Fruit fly (Drosophila melanogaster): ENCODE measurements around the gene CG14664.

CG14664 gene

DNA sequence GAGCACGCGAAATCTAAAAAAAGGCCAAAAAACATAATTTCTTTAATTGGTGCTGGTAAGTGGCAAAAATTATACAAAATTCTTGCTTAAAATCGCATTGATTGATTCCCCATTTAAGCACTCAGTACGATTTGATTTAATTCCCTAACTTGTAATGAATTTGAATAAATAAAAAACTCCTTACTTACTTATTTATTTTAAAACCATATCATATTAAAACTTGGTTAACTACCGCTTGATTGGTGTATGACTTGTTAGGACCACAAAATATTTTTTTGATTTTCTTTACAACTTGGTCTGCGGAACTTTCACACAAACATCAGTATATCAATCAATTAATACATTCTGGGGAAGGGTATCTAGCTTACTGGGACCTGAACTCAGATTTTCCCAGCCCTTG, 28.9 kb downstream of the CG14664 start, which contains the start of gene CG1113:
Gene CG1113 (plus strand): TSS at position 301 of the 400 bp plus-strand sequence.
- TF ChIP-seq Hr78 (GFP tag; optimal IDR thresholded peaks at IDR 0.05), result no peak
- TF ChIP-seq sv (GFP tag; optimal IDR thresholded peaks at IDR 0.05), result no peak
- TF ChIP-seq ey (GFP tag; optimal IDR thresholded peaks at IDR 0.05), result no peak
- TF ChIP-seq Abd-B (GFP tag; optimal IDR thresholded peaks at IDR 0.05), result no peak
- no peak for TF ChIP-seq Hnf4 (GFP tag; optimal IDR thresholded peaks at IDR 0.05)
- TF ChIP-seq dmrt93B (GFP tag; optimal IDR thresholded peaks at IDR 0.05), result no peak
- no peak for TF ChIP-seq GATAd (GFP tag; optimal IDR thresholded peaks at IDR 0.05)
- no peak for TF ChIP-seq rgr (GFP tag; optimal IDR thresholded peaks at IDR 0.05)
- no peak for TF ChIP-seq h (GFP tag; optimal IDR thresholded peaks at IDR 0.05)
- no peak for TF ChIP-seq HLH106 (tag; optimal IDR thresholded peaks at IDR 0.05)
- TF ChIP-seq psq (GFP tag; optimal IDR thresholded peaks at IDR 0.05), result no peak
- TF ChIP-seq jim (GFP tag; optimal IDR thresholded peaks at IDR 0.05), result no peak
- no peak for TF ChIP-seq Dif (GFP tag; optimal IDR thresholded peaks at IDR 0.05; ENCODE audit: partially characterized antibody)
- TF ChIP-seq Jra (GFP tag; optimal IDR thresholded peaks at IDR 0.05), result no peak
- TF ChIP-seq CG32264 (GFP tag; optimal IDR thresholded peaks at IDR 0.05), result no peak
- TF ChIP-seq usp (GFP tag; optimal IDR thresholded peaks at IDR 0.05), result no peak

DNA sequence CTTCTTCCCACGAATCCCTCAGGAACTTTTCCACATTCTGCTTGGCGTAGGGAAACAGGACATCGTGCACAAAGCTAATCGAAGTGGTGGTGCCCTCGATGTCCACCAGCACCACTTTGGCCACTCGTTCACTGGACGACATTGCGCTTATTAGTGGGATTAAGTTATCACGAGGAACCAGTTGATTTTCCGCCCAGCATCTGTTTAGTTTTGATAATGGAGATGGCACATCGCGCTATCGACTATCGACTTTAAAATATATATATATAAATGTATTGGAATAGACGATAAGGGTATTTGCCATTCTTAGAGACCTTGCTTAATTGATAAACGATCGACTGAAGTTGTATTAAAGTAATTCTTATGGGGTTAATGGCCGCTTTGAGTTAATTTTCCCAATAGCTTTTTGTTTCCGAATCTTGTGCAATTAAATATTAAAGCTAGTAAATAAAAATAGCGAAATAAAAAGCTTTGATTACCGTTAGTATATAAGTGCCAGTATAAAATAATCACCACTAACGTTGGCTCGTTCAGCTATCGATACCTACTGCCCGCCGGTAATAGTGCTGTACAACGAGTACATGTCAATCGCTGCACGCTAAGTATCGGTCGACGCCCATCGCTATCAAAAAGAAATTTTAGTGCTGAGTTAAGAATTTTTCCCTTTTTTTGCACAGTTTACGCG, 32.7 kb downstream of the CG14664 start, which contains the start of the genes Enoph and Hph:
Gene Enoph (minus strand): TSS at position 220 of the 685 bp plus-strand sequence.
Gene Hph (plus strand): TSS at position 576 of the 685 bp plus-strand sequence.
- TF ChIP-seq sv (GFP tag; optimal IDR thresholded peaks at IDR 0.05) (peak; percentile 46), Dfd (GFP tag; optimal IDR thresholded peaks at IDR 0.05) (no peak), brk (GFP tag; optimal IDR thresholded peaks at IDR 0.05) (no peak), CrebA (GFP tag; optimal IDR thresholded peaks at IDR 0.05; ENCODE audit: borderline replicate concordance) (no peak), br (GFP tag; optimal IDR thresholded peaks at IDR 0.05) (peak; percentile 72), Hr78 (GFP tag; optimal IDR thresholded peaks at IDR 0.05) (no peak), woc (GFP tag; optimal IDR thresholded peaks at IDR 0.05) (peak; percentile 73), jim (GFP tag; optimal IDR thresholded peaks at IDR 0.05) (no peak), Sp1 (GFP tag; optimal IDR thresholded peaks at IDR 0.05) (peak; percentile 71), Jra (GFP tag; optimal IDR thresholded peaks at IDR 0.05) (peak; percentile 89), fru (GFP tag; optimal IDR thresholded peaks at IDR 0.05) (peak; percentile 73), HLH106 (tag; optimal IDR thresholded peaks at IDR 0.05) (peak; percentile 80), sage (GFP tag; optimal IDR thresholded peaks at IDR 0.05) (peak; percentile 33), rgr (GFP tag; optimal IDR thresholded peaks at IDR 0.05) (peak; percentile 72), dl (GFP tag; optimal IDR thresholded peaks at IDR 0.05; ENCODE audit: insufficient read depth in 1 of 2, partially characterized antibody in 2 of 2) (no peak), N (GFP tag; optimal IDR thresholded peaks at IDR 0.05) (peak; percentile 34), ey (GFP tag; optimal IDR thresholded peaks at IDR 0.05) (peak; percentile 56), dmrt93B (GFP tag; optimal IDR thresholded peaks at IDR 0.05) (peak; percentile 60), CG9705 (GFP tag; optimal IDR thresholded peaks at IDR 0.05) (peak; percentile 31), psq (GFP tag; optimal IDR thresholded peaks at IDR 0.05) (peak; percentile 68), dsf (GFP tag; optimal IDR thresholded peaks at IDR 0.05; ENCODE audit: borderline replicate concordance) (peak; percentile 68), CG32264 (GFP tag; optimal IDR thresholded peaks at IDR 0.05) (peak; percentile 33), foxo (GFP tag; optimal IDR thresholded peaks at IDR 0.05) (peak in 1 of 2 experiments; percentile 76), Mio (GFP tag; optimal IDR thresholded peaks at IDR 0.05) (no peak), GATAd (GFP tag; optimal IDR thresholded peaks at IDR 0.05) (peak; percentile 26), Rel (GFP tag; optimal IDR thresholded peaks at IDR 0.05) (peak; percentile 20), Rel (tag; optimal IDR thresholded peaks at IDR 0.05) (peak; percentile 17), tai (GFP tag; optimal IDR thresholded peaks at IDR 0.05) (peak; percentile 88), Dif (GFP tag; optimal IDR thresholded peaks at IDR 0.05; ENCODE audit: partially characterized antibody) (no peak), Myc (optimal IDR thresholded peaks at IDR 0.05) (peak; percentile 26), lola (GFP tag; optimal IDR thresholded peaks at IDR 0.05) (no peak), Abd-B (GFP tag; optimal IDR thresholded peaks at IDR 0.05) (no peak), usp (GFP tag; optimal IDR thresholded peaks at IDR 0.05) (no peak), OdsH (GFP tag; optimal IDR thresholded peaks at IDR 0.05) (peak; percentile 64), pan (optimal IDR thresholded peaks at IDR 0.05) (no peak), Hr83 (GFP tag; optimal IDR thresholded peaks at IDR 0.05; ENCODE audit: poor library complexity, severe bottlenecking) (peak; percentile 58), Hnf4 (GFP tag; optimal IDR thresholded peaks at IDR 0.05) (peak; percentile 83), h (GFP tag; optimal IDR thresholded peaks at IDR 0.05) (peak; percentile 76), Vsx2 (GFP tag; optimal IDR thresholded peaks at IDR 0.05; ENCODE audit: partially characterized antibody) (no peak)

All from whole organism, wandering third instar larva.